Fruit fly (Drosophila melanogaster): ENCODE results near the gene Cpr78Ca.

Gene Cpr78Ca

DNA sequence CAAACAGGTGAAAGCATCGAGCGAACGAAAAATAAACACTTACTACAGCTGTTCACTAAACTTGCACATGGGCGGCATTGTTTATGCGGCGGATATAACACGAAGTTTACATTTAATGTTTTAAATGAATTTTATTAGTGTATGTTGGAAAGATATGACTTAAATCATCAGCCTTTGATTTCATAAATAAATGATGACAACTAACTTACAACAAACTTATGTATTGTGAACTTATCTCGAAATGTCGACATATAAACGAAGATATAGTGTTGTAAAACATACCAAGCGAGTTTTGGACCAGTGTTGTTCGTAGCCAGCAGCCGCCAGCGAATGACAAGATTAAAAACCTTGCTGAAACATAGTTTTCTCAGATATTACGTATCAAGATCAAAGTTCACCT lies 11.8 kb upstream of the Cpr78Ca start, which contains the start of the genes CG11309 and CG7632 (continued):
- TF ChIP-seq CG6276 (GFP tag; optimal IDR thresholded peaks at IDR 0.05) (peak; percentile 97), CG10631 (GFP tag; optimal IDR thresholded peaks at IDR 0.05) (peak; percentile 99), Hr38 (GFP tag; optimal IDR thresholded peaks at IDR 0.05) (peak; percentile 78), dsx (GFP tag; optimal IDR thresholded peaks at IDR 0.05; ENCODE audit: poor library complexity, severe bottlenecking) (peak; percentile 99), CG4318 (GFP tag; optimal IDR thresholded peaks at IDR 0.05) (peak; percentile 96), CG34406 (GFP tag; optimal IDR thresholded peaks at IDR 0.05) (peak; percentile 100), CG6163 (GFP tag; IDR thresholded peaks at IDR 0.05) (peak; percentile 100), CG7368 (GFP tag; optimal IDR thresholded peaks at IDR 0.05) (peak; percentile 99)

DNA sequence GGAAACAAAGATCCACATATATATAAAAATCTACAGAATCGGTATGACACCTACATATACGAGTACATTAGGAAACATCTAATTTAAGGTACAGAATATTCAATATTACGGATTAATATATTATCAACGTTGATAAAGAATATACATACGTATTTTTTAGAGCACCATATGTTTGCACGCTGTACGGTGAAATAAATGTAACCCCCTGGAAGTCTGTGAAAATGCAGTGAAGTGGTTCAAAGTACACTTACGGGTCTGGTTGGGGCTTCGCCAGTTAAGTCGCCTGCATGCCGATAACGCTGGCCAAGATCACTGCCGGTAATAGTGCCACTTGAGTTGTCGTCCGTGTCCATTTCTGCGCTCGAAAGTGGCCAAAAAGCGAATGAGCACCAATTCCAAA lies 11.1 kb upstream of the Cpr78Ca start:
- TF ChIP-seq Sox15 (GFP tag; optimal IDR thresholded peaks at IDR 0.05) (no peak), CG4318 (GFP tag; optimal IDR thresholded peaks at IDR 0.05) (no peak), salr (GFP tag; optimal IDR thresholded peaks at IDR 0.05) (no peak), fkh (GFP tag; optimal IDR thresholded peaks at IDR 0.05) (no peak)

DNA sequence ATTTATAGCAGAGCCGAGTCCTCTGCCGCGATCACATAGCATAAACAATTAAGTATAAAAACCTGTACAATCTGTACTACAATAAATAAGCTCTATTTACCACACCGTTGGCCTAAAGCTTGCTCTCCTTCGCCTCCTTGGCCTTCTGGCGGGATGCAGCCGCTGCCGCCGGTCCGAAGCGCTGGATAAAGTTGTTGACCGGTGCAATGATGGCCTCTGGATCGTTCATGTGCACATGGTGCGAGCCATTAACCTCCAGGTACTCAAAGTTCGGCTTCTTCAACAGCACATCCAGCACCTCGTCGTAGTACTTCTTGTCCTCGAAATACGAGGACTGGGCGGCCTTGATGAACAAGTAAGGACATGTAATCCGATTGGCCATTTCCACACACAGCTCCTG lies 9.9 kb upstream of the Cpr78Ca start:
- TF ChIP-seq pdm3 (GFP tag; optimal IDR thresholded peaks at IDR 0.05): no peak
- TF ChIP-seq cyc (GFP tag; optimal IDR thresholded peaks at IDR 0.05): no peak
- TF ChIP-seq CG9139 (GFP tag; optimal IDR thresholded peaks at IDR 0.05): no peak
- no peak for TF ChIP-seq CG7368 (GFP tag; optimal IDR thresholded peaks at IDR 0.05)
- no peak for TF ChIP-seq CG6163 (GFP tag; IDR thresholded peaks at IDR 0.05)

DNA sequence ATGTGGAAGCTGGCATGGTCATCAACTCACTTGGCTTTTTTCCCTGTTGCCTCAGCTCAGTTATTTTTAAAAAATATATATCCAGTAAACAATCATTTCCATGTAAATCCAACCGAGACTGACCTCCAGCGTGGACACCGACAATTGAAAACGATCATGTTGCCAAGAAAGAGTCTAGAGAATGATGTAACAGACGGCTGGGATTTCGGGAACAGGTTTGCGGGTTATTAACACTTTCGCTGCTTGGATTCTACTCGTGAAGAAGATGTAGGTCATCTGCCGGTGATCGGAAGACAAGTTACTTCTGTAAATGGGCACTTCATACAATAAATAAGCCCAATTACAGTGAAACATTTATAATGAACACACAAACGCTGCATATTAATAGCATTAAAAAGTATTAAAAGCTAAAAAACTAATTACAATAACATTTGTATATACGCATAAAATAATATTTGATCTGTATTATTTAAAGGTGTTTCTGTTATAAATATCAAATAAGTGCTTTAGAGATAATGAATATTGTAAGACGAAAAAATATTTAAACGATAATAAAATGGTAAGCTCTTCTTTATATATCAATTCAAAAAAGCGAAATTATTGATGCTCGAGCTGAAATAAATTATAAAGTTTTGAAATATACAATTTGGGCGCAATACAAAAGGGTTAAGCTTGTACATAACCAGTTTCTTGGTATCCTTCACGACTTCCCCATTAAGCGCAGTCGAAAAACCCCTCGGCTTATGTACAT lies 9.3 kb upstream of the Cpr78Ca start:
- TF ChIP-seq CG6276 (GFP tag; optimal IDR thresholded peaks at IDR 0.05) (no peak), Gug (GFP tag; IDR thresholded peaks at IDR 0.05) (no peak), Hr38 (GFP tag; optimal IDR thresholded peaks at IDR 0.05) (no peak), CG8319 (GFP tag; optimal IDR thresholded peaks at IDR 0.05) (no peak), dsx (GFP tag; optimal IDR thresholded peaks at IDR 0.05; ENCODE audit: poor library complexity, severe bottlenecking) (peak; percentile 18), CG11902 (GFP tag; optimal IDR thresholded peaks at IDR 0.05) (no peak), CG7368 (GFP tag; optimal IDR thresholded peaks at IDR 0.05) (no peak), lz (GFP tag; optimal IDR thresholded peaks at IDR 0.05) (no peak), CG8119 (GFP tag; IDR thresholded peaks at IDR 0.05) (no peak), Blimp-1 (GFP tag; optimal IDR thresholded peaks at IDR 0.05) (peak; percentile 85), spab (GFP tag; optimal IDR thresholded peaks at IDR 0.05) (no peak), topi (GFP tag; optimal IDR thresholded peaks at IDR 0.05) (no peak), CG10669 (GFP tag; optimal IDR thresholded peaks at IDR 0.05) (peak; percentile 3), CG6808 (GFP tag; optimal IDR thresholded peaks at IDR 0.05) (peak; percentile 15), Met (GFP tag; optimal IDR thresholded peaks at IDR 0.05) (no peak), fkh (GFP tag; optimal IDR thresholded peaks at IDR 0.05) (no peak), Sox15 (GFP tag; optimal IDR thresholded peaks at IDR 0.05) (no peak), Ets21C (GFP tag; optimal IDR thresholded peaks at IDR 0.05) (no peak), CG1621 (tag; optimal IDR thresholded peaks at IDR 0.05) (no peak), CG31627 (GFP tag; optimal IDR thresholded peaks at IDR 0.05) (no peak), acj6 (GFP tag; optimal IDR thresholded peaks at IDR 0.05) (no peak), net (GFP tag; optimal IDR thresholded peaks at IDR 0.05) (no peak), Eip93F (GFP tag; optimal IDR thresholded peaks at IDR 0.05) (no peak), OdsH (GFP tag; optimal IDR thresholded peaks at IDR 0.05) (no peak), Eip75B (GFP tag; optimal IDR thresholded peaks at IDR 0.05) (no peak), vri (GFP tag; optimal IDR thresholded peaks at IDR 0.05) (no peak), esn (GFP tag; optimal IDR thresholded peaks at IDR 0.05) (no peak), Sox14 (GFP tag; optimal IDR thresholded peaks at IDR 0.05) (no peak), pdm3 (GFP tag; optimal IDR thresholded peaks at IDR 0.05) (peak; percentile 18), Hr39 (GFP tag; optimal IDR thresholded peaks at IDR 0.05) (no peak), Sox102F (GFP tag; optimal IDR thresholded peaks at IDR 0.05) (no peak), CG4318 (GFP tag; optimal IDR thresholded peaks at IDR 0.05) (no peak), CG8632 (GFP tag; optimal IDR thresholded peaks at IDR 0.05) (peak; percentile 18), Ets96B (tag; optimal IDR thresholded peaks at IDR 0.05) (peak; percentile 38), Eip78C (GFP tag) (peak; percentile 86), salr (GFP tag; optimal IDR thresholded peaks at IDR 0.05) (no peak), Smox (GFP tag; optimal IDR thresholded peaks at IDR 0.05) (no peak), CG11294 (GFP tag; IDR thresholded peaks at IDR 0.05) (no peak), CG9139 (GFP tag; optimal IDR thresholded peaks at IDR 0.05) (no peak)

All from whole organism, prepupa.